Worm (Caenorhabditis elegans) whole organism, young adult: ENCODE data around the gene fbxb-103.

ENCODE experiments used
- B0019.2 ChIP-seq: fragments of 200-800 bp; sonication (Bioruptor generic); conservative IDR thresholded peaks from 2 replicates; pipeline ENCODE4 v1.3.6; 2022; ENCODE audit warnings: missing genetic modification reagents, missing genetic modification characterization, missing compliant biosample characterization
- B0035.1 ChIP-seq: sonication (generic microtip); optimal IDR thresholded peaks from 2 replicates; lab custom pipeline; 2016; ENCODE audit warnings: missing genetic modification characterization, mild to moderate bottlenecking, missing compliant biosample characterization, missing genotype, missing genetic modification reagents
- F37B4.10 ChIP-seq: fragments of 200-800 bp; sonication (Bioruptor generic); IDR thresholded peaks from 2 replicates; pipeline ENCODE4 v1.3.6; 2022; ENCODE audit warnings: missing genetic modification characterization, missing compliant biosample characterization
- F55B11.4 ChIP-seq: sonication (generic microtip); optimal IDR thresholded peaks from 2 replicates; lab custom pipeline; 2016; ENCODE audit warnings: missing compliant biosample characterization, missing genetic modification characterization, borderline replicate concordance; ENCODE audit not compliant: insufficient read depth
- F57C9.4 ChIP-seq: sonication (generic microtip); optimal IDR thresholded peaks from 2 replicates; lab custom pipeline; 2017; ENCODE audit warnings: mild to moderate bottlenecking, missing genetic modification characterization, missing compliant biosample characterization
- K11D2.4 ChIP-seq: fragments of 200-800 bp; sonication (Bioruptor generic); IDR thresholded peaks from 2 replicates; pipeline ENCODE4 v1.3.6; 2022; ENCODE audit warnings: missing genetic modification reagents, missing genetic modification characterization, missing compliant biosample characterization
- Y53F4B.3 ChIP-seq: fragments of 200-800 bp; sonication (Bioruptor generic); IDR thresholded peaks from 2 replicates; pipeline ENCODE4 v1.3.6; 2022; ENCODE audit warnings: missing genetic modification reagents, missing genetic modification characterization, missing compliant biosample characterization
- akir-1 ChIP-seq: fragments of 200-800 bp; sonication (Bioruptor generic); optimal IDR thresholded peaks from 2 replicates; lab custom pipeline; 2018; ENCODE audit warnings: mild to moderate bottlenecking, missing genetic modification characterization, moderate library complexity, missing compliant biosample characterization
- ama-1 ChIP-seq, 3 experiments: fragments of 150-350 bp in 1 of 3; sonication (generic microtip) in 2 of 3; optimal IDR thresholded peaks; 2 replicates each; lab custom pipeline; 2014 to 2018; ENCODE audit warnings: missing biosample characterization in 2 of 3, missing genetic modification characterization in 2 of 3, missing genetic modification reagents in 2 of 3
- attf-5 ChIP-seq: fragments of 200-800 bp; sonication (Bioruptor generic); optimal IDR thresholded peaks from 2 replicates; lab custom pipeline; 2018; ENCODE audit warnings: mild to moderate bottlenecking, missing genetic modification characterization, missing compliant biosample characterization
- ceh-27 ChIP-seq: fragments of 200-800 bp; sonication (Bioruptor generic); optimal IDR thresholded peaks from 2 replicates; lab custom pipeline; 2018; ENCODE audit warnings: mild to moderate bottlenecking, missing genetic modification characterization, moderate library complexity, missing compliant biosample characterization
- ceh-58 ChIP-seq: fragments of 200-800 bp; sonication (Bioruptor generic); IDR thresholded peaks from 2 replicates; pipeline ENCODE4 v1.3.6; 2022; ENCODE audit warnings: missing genetic modification characterization, missing compliant biosample characterization
- ceh-91 ChIP-seq: fragments of 200-800 bp; sonication (Bioruptor generic); IDR thresholded peaks from 2 replicates; pipeline ENCODE4 v1.3.6; 2022; ENCODE audit warnings: missing genetic modification reagents, missing genetic modification characterization, missing compliant biosample characterization
- dox-1 ChIP-seq: fragments of 200-800 bp; sonication (Bioruptor generic); IDR thresholded peaks from 2 replicates; pipeline ENCODE4 v1.3.6; 2022; ENCODE audit warnings: missing genetic modification reagents, missing genetic modification characterization, missing compliant biosample characterization
- egrh-3 ChIP-seq: fragments of 200-800 bp; sonication (Bioruptor generic); IDR thresholded peaks from 2 replicates; pipeline ENCODE4 v1.3.6; 2022; ENCODE audit warnings: missing genetic modification reagents, missing genetic modification characterization, missing compliant biosample characterization
- ekl-4 ChIP-seq: fragments of 200-800 bp; sonication (Bioruptor generic); IDR thresholded peaks from 2 replicates; pipeline ENCODE4 v1.3.6; 2022; ENCODE audit warnings: missing genetic modification reagents, missing genetic modification characterization, missing compliant biosample characterization
- hlh-12 ChIP-seq: sonication (generic microtip); optimal IDR thresholded peaks from 2 replicates; lab custom pipeline; 2016; ENCODE audit warnings: missing genetic modification characterization, missing compliant biosample characterization
- hmg-20 ChIP-seq: fragments of 200-800 bp; sonication (Bioruptor generic); IDR thresholded peaks from 2 replicates; pipeline ENCODE4 v1.3.6; 2022; ENCODE audit warnings: missing genetic modification reagents, missing genetic modification characterization, missing compliant biosample characterization
- let-526 ChIP-seq: fragments of 200-800 bp; sonication (Bioruptor generic); IDR thresholded peaks from 2 replicates; pipeline ENCODE4 v1.3.6; 2022; ENCODE audit warnings: missing genetic modification reagents, missing genetic modification characterization, missing compliant biosample characterization
- let-607 ChIP-seq, 2 experiments: fragments of 200-800 bp in 1 of 2; sonication (Bioruptor generic) in 1 of 2; sonication (generic microtip) in 1 of 2; optimal IDR thresholded peaks; 2 replicates each; lab custom pipeline; 2016 to 2018; ENCODE audit warnings: mild to moderate bottlenecking in 2 of 2, missing compliant biosample characterization in 2 of 2, missing genetic modification characterization in 2 of 2, moderate library complexity in 2 of 2, missing genotype in 1 of 2
- lin-54 ChIP-seq: fragments of 200-800 bp; sonication (Bioruptor generic); optimal IDR thresholded peaks from 2 replicates; lab custom pipeline; 2018; ENCODE audit warnings: mild to moderate bottlenecking, missing genetic modification characterization, missing compliant biosample characterization
- lsl-1 ChIP-seq: fragments of 200-800 bp; sonication (Bioruptor generic); optimal IDR thresholded peaks from 2 replicates; lab custom pipeline; 2018; ENCODE audit warnings: mild to moderate bottlenecking, missing genetic modification characterization, moderate library complexity, missing compliant biosample characterization
- madf-3 ChIP-seq: fragments of 200-800 bp; sonication (Bioruptor generic); IDR thresholded peaks from 2 replicates; pipeline ENCODE4 v1.3.6; 2022; ENCODE audit warnings: missing genetic modification reagents, missing genetic modification characterization, missing compliant biosample characterization
- mes-4 ChIP-seq: sonication (generic microtip); optimal IDR thresholded peaks from 2 replicates; lab custom pipeline; 2016; ENCODE audit warnings: missing genotype, missing genetic modification characterization, missing compliant biosample characterization
- nfyb-1 ChIP-seq: fragments of 200-800 bp; sonication (Bioruptor generic); IDR thresholded peaks from 2 replicates; pipeline ENCODE4 v1.3.6; 2022; ENCODE audit warnings: missing genetic modification reagents, missing genetic modification characterization, missing compliant biosample characterization
- pbrm-1 ChIP-seq: fragments of 200-800 bp; sonication (Bioruptor generic); IDR thresholded peaks from 2 replicates; pipeline ENCODE4 v1.3.6; 2022; ENCODE audit warnings: missing genetic modification reagents, missing genetic modification characterization, missing compliant biosample characterization
- rec-8 ChIP-seq, 2 experiments: sonication (generic microtip); optimal IDR thresholded peaks; 2 replicates each; lab custom pipeline; 2016; ENCODE audit warnings: mild to moderate bottlenecking in 2 of 2, missing genetic modification characterization in 2 of 2, missing genetic modification reagents in 2 of 2, missing genotype in 2 of 2, missing biosample characterization in 1 of 2, missing compliant biosample characterization in 1 of 2, moderate library complexity in 1 of 2
- tbx-9 ChIP-seq: sonication (generic microtip); optimal IDR thresholded peaks from 2 replicates; lab custom pipeline; 2016; ENCODE audit warnings: borderline replicate concordance, missing genetic modification characterization, inconsistent platforms, missing compliant biosample characterization
- xnd-1 ChIP-seq: sonication (generic microtip); optimal IDR thresholded peaks from 2 replicates; lab custom pipeline; 2016; ENCODE audit warnings: missing genotype, missing genetic modification reagents, missing genetic modification characterization, missing compliant biosample characterization
- zim-3 ChIP-seq: sonication (generic microtip); optimal IDR thresholded peaks from 2 replicates; lab custom pipeline; 2017; ENCODE audit warnings: mild to moderate bottlenecking, missing genetic modification characterization, moderate library complexity, missing compliant biosample characterization
- ztf-22 ChIP-seq: fragments of 200-800 bp; sonication (Bioruptor generic); optimal IDR thresholded peaks from 2 replicates; lab custom pipeline; 2018; ENCODE audit warnings: mild to moderate bottlenecking, missing genetic modification characterization, moderate library complexity, missing compliant biosample characterization
- ztf-25 ChIP-seq: fragments of 200-800 bp; sonication (Bioruptor generic); IDR thresholded peaks from 2 replicates; pipeline ENCODE4 v1.3.6; 2022; ENCODE audit warnings: missing genetic modification reagents, missing genetic modification characterization, missing compliant biosample characterization
- ztf-26 ChIP-seq: sonication (generic microtip); optimal IDR thresholded peaks from 2 replicates; lab custom pipeline; 2017; ENCODE audit warnings: missing genetic modification characterization, missing compliant biosample characterization

The fbxb-103 gene

DNA sequence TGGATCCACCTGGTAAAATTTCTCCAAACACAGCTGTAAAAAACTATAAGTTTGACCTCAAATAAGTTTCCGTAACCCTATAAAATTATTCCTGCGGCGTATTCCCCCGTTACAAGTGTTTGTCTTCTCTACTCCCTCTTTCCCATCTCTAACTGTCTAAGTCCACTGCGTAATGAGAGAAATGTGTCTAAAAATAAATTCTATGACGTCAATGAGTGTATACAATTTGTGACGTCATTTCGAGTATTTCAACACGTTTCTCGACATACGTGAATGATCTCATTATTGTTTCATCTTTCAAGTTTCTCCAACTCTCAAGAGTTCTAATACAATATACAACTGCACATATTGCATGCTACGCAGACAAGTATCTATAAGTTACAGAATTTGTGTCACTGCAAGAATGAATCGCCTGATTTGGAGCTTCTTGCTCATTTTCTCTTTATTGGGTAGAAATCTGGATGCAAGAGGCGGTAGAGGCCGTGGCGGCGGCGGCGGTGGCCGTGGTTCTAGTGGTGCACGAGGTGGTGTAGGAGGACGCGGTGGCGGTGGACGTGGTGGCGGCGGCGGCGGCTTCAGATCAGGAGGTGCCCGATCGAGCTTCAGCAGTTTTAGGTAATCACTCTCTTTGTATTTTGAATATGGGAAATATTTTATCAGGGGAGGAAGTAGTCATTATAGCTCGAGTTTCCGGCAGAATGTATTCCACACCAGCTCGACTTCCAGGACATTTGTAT lies 9.0 kb upstream of the fbxb-103 start, which contains the start of gene F53C3.6 (continued):
- no peak for TF ChIP-seq pbrm-1

DNA sequence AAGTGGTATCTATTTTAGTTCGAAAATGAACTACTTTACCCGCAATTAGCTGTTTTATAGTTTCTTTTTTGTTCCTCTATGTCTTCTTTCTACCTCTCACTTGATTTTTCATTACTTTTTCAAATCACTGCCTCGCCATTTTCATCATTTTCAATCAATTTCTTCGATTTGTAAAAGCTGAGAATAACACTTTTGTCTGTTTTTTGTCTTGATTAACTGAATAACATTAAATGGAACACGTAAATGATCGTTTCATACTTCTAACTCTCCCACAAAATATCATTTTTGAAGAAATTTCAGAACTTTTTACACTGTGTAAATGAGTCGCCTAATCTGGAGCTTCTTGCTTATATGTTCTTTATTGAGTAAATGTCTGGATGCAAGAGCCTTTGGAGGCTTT lies 5.8 kb upstream of the fbxb-103 start, which contains the start of gene F53C3.4:
F53C3.4 (plus strand) TSS at position 301 of the 400 bp plus-strand sequence.
- no peak for TF ChIP-seq ztf-26
- TF ChIP-seq F57C9.4 (tag; lab: Kevin White, UChicago) = no peak
- no peak for TF ChIP-seq K11D2.4 (GFP tag; lab: Robert Waterston, UW)
- no peak for TF ChIP-seq B0019.2 (GFP tag; lab: Robert Waterston, UW)
- TF ChIP-seq xnd-1 (tag; lab: Kevin White, UChicago) = no peak
- TF ChIP-seq ceh-58 (GFP tag; lab: Robert Waterston, UW) = no peak
- TF ChIP-seq F37B4.10 (GFP tag; lab: Robert Waterston, UW) = no peak
- TF ChIP-seq attf-5 (GFP tag; lab: Kevin White, UChicago) = no peak
- TF ChIP-seq ama-1 (optimal IDR thresholded peaks at IDR 0.05; lab: Kevin White, UChicago) = no peak
- no peak for TF ChIP-seq ama-1 (GFP tag; optimal IDR thresholded peaks at IDR 0.05; lab: Kevin White, UChicago)
- no peak for TF ChIP-seq ztf-25
- TF ChIP-seq lin-54 (GFP tag; lab: Kevin White, UChicago) = no peak

DNA sequence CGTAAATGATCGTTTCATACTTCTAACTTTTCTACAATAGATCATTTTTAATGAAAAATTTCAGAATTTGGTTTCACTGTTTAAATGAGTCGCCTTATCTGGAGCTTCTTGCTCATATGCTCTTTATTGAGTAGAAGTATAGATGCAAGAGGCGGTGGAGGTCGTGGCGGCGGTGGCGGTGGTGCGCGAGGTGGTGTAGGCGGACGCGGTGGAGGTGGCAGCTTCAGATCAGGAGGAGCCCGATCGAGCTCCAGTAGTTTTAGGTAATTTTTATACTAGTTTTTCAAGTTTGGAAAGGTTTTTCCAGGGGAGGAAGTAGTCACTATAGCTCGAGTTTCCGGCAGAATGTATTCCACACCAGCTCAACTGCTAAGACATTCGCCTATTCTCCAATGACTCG lies 4.1 kb upstream of the fbxb-103 start, which contains the start of gene F53C3.3:
F53C3.3 (plus strand) TSS at position 59 of the 400 bp plus-strand sequence.
- TF ChIP-seq rec-8 (tag; optimal IDR thresholded peaks at IDR 0.05; lab: Kevin White, UChicago) (no peak), mes-4 (tag; lab: Kevin White, UChicago) (no peak), egrh-3 (GFP tag; lab: Robert Waterston, UW) (peak; percentile 52; the same call in 1 of the 2 replicates)
- TF ChIP-seq, all 124 proteins: peak for 1

DNA sequence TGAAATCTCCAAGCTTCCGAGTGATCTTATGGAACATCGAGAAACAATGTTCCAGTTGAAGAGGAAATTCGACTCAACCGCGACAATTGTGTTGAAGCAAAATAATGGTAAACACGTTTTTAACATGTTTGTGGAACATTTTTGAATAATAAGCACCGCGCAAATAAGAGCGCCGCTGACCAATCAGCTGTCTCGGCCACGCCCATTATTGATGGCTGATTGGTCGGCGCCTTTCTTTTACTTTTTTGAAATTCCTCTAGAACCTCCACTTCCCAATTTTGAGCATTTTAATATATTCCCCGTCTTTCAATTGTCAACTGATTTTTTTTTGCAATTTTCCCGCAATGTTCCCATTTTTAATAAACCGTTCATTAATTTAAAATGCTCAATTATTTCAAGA lies 1.2 kb downstream of the fbxb-103 start:
- TF ChIP-seq madf-3 (GFP tag; lab: Robert Waterston, UW) (no peak), nfyb-1 (GFP tag; lab: Robert Waterston, UW) (0 out of 2 replicates have a peak, but pooled peaks have one; percentile 54), B0035.1 (tag; lab: Kevin White, UChicago) (no peak)

DNA sequence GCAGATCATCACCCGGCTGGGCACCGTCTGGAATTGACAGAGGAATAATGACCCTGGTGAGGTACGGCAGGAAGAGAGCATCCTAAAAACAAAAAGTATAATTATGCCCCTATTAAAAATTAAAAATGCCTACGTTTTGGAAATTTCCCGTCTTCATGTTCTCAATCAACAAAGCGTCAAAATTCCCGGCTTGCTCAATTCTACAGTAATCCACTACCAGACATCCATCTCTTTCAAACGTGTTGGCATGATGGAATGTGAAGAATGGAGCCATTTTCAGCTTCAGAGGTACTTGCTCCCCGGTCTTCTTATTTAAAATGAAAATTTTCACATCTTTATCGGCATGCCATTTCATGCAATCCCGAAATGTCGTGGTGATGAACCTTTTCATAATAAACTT lies 2.4 kb downstream of the fbxb-103 start:
- no peak for TF ChIP-seq zim-3 (tag; lab: Kevin White, UChicago)
- TF ChIP-seq akir-1 = no peak
- TF ChIP-seq ekl-4 (GFP tag; lab: Robert Waterston, UW) = no peak
- no peak for TF ChIP-seq attf-5 (GFP tag; lab: Kevin White, UChicago)
- TF ChIP-seq ama-1 (optimal IDR thresholded peaks at IDR 0.05; lab: Kevin White, UChicago) = no peak
- no peak for TF ChIP-seq ama-1 (GFP tag; optimal IDR thresholded peaks at IDR 0.05; lab: Kevin White, UChicago)
- TF ChIP-seq dox-1 (GFP tag; lab: Robert Waterston, UW) = no peak
- TF ChIP-seq tbx-9 (tag; lab: Kevin White, UChicago) = no peak
- no peak for TF ChIP-seq let-526
- TF ChIP-seq lsl-1 (GFP tag; lab: Kevin White, UChicago) = no peak
- no peak for TF ChIP-seq hmg-20 (GFP tag; lab: Robert Waterston, UW)
- no peak for TF ChIP-seq let-607 (tag; optimal IDR thresholded peaks at IDR 0.05; lab: Kevin White, UChicago)
- no peak for TF ChIP-seq Y53F4B.3 (GFP tag; lab: Robert Waterston, UW)
- no peak for TF ChIP-seq F55B11.4 (tag; lab: Kevin White, UChicago)
- TF ChIP-seq hlh-12 (tag; lab: Kevin White, UChicago) = no peak
- no peak for TF ChIP-seq ztf-22
- no peak for TF ChIP-seq ceh-91
- TF ChIP-seq ceh-27 (GFP tag; lab: Kevin White, UChicago) = no peak
- no peak for TF ChIP-seq ztf-25
